Comparison of ENCODE assay signal across 3 fruit fly cellular contexts in genomic region chr3L:16166998-16167344, dm6.
TF ChIP-seq lines count a peak whose summit lies in the region.

No protein-coding gene starts in this region.

- no peak for TF ChIP-seq CTCF in whole organism, embryonic (GFP tag; optimal IDR thresholded peaks at IDR 0.05; lab: Kevin White, UChicago)

TF ChIP-seq in whole organism, adult, 20 proteins besides CTCF, POLR2A, EP300 and RAD21:
- TF ChIP-seq CG7045 (GFP tag; optimal IDR thresholded peaks at IDR 0.05; lab: Kevin White, UChicago) (no peak), CG5204 (GFP tag; optimal IDR thresholded peaks at IDR 0.05; lab: Kevin White, UChicago) (peak; percentile 11), kay (GFP tag; lab: Kevin White, UChicago; ENCODE audit: borderline replicate concordance) (peak; percentile 52), Hr96 (GFP tag; optimal IDR thresholded peaks at IDR 0.05; lab: Kevin White, UChicago) (no peak), Crg-1 (GFP tag; optimal IDR thresholded peaks at IDR 0.05; lab: Kevin White, UChicago) (no peak), CG7101 (tag; optimal IDR thresholded peaks at IDR 0.05; lab: Kevin White, UChicago) (no peak), CG11617 (GFP tag; optimal IDR thresholded peaks at IDR 0.05; lab: Kevin White, UChicago) (no peak), Mnt (GFP tag; optimal IDR thresholded peaks at IDR 0.05; lab: Kevin White, UChicago) (no peak)

TF ChIP-seq in whole organism, embryonic, 481 proteins besides CTCF, POLR2A, EP300 and RAD21:
- 0 out of 3 replicates have a peak, but pooled peaks have one; percentile 11 for TF ChIP-seq CG7963 (GFP tag; IDR thresholded peaks at IDR 0.05; lab: Robert Waterston, UW; ENCODE audit: partially characterized antibody)
- no peak for TF ChIP-seq Ssrp (tag; optimal IDR thresholded peaks at IDR 0.05; lab: Kevin White, UChicago)
- no peak for TF ChIP-seq Dbx (GFP tag; IDR thresholded peaks at IDR 0.05; lab: Robert Waterston, UW)
- TF ChIP-seq CG18262 (tag; optimal IDR thresholded peaks at IDR 0.05; lab: Kevin White, UChicago), result no peak
- TF ChIP-seq Med (GFP tag; lab: Kevin White, UChicago), result peak; percentile 15

TF ChIP-seq in whole organism, prepupa, 60 proteins besides CTCF, POLR2A, EP300 and RAD21:
- TF ChIP-seq Eip78C (GFP tag; lab: Kevin White, UChicago) (peak; percentile 56), spab (GFP tag; optimal IDR thresholded peaks at IDR 0.05; lab: Kevin White, UChicago) (no peak)
